Worm (Caenorhabditis elegans) whole organism, L4 larva: ENCODE data around the gene F54F2.7.

Experiments
- F10B5.3 ChIP-seq: sonication (generic microtip); optimal IDR thresholded peaks from 2 replicates; lab custom pipeline; 2016; ENCODE audit warnings: mild to moderate bottlenecking, missing genetic modification characterization, missing compliant biosample characterization
- F37D6.2 ChIP-seq: sonication (generic microtip); optimal IDR thresholded peaks from 2 replicates; lab custom pipeline; 2016; ENCODE audit warnings: mild to moderate bottlenecking, missing genetic modification characterization, missing compliant biosample characterization
- F49E8.2 ChIP-seq: sonication (generic microtip); optimal IDR thresholded peaks from 2 replicates; lab custom pipeline; 2016; ENCODE audit warnings: missing compliant biosample characterization, mild to moderate bottlenecking, missing genetic modification characterization, borderline replicate concordance
- R02D3.7 ChIP-seq: fragments of 150-350 bp; sonication (generic microtip); optimal IDR thresholded peaks from 3 replicates; lab custom pipeline; 2014; ENCODE audit warnings: missing biosample characterization, missing genetic modification characterization
- T20F7.1 ChIP-seq: fragments of 200-800 bp; sonication (Bioruptor generic); optimal IDR thresholded peaks from 2 replicates; lab custom pipeline; 2018; ENCODE audit warnings: mild to moderate bottlenecking, missing genetic modification characterization, missing compliant biosample characterization
- T26A8.4 ChIP-seq: fragments of 200-800 bp; sonication (Bioruptor generic); IDR thresholded peaks from 2 replicates; pipeline ENCODE4 v1.3.6; 2022; ENCODE audit warnings: missing genetic modification characterization, missing compliant biosample characterization
- Y105C5A.15 ChIP-seq: fragments of 200-800 bp; sonication (Bioruptor generic); IDR thresholded peaks from 2 replicates; pipeline ENCODE4 v1.3.6; 2022; ENCODE audit warnings: missing genetic modification characterization, missing compliant biosample characterization
- Y48G9A.11 ChIP-seq: fragments of 200-800 bp; sonication (Bioruptor generic); IDR thresholded peaks from 2 replicates; pipeline ENCODE4 v1.3.6; 2022; ENCODE audit warnings: missing genetic modification reagents, missing genetic modification characterization, missing compliant biosample characterization
- Y5F2A.4 ChIP-seq: fragments of 200-800 bp; sonication (Bioruptor generic); optimal IDR thresholded peaks from 2 replicates; lab custom pipeline; 2018; ENCODE audit warnings: mild to moderate bottlenecking, missing genetic modification characterization, missing compliant biosample characterization
- ZK337.2 ChIP-seq: fragments of 200-800 bp; sonication (Bioruptor generic); IDR thresholded peaks from 2 replicates; pipeline ENCODE4 v1.3.6; 2022; ENCODE audit warnings: missing genetic modification reagents, missing genetic modification characterization, missing compliant biosample characterization
- ZK546.5 ChIP-seq, 2 experiments: sonication (generic microtip); optimal IDR thresholded peaks; 2 replicates each; lab custom pipeline; 2017; ENCODE audit warnings: missing biosample characterization in 2 of 2, missing genetic modification characterization in 2 of 2
- aly-2 ChIP-seq: sonication (generic microtip); optimal IDR thresholded peaks from 2 replicates; lab custom pipeline; 2018; ENCODE audit warnings: missing biosample characterization, missing genetic modification characterization
- arid-1 ChIP-seq: fragments of 200-800 bp; sonication (Bioruptor generic); conservative IDR thresholded peaks from 2 replicates; pipeline ENCODE4 v1.3.6; 2022; ENCODE audit warnings: missing genetic modification reagents, missing genetic modification characterization, missing compliant biosample characterization
- ceh-20 ChIP-seq: fragments of 200-800 bp; sonication (Bioruptor generic); IDR thresholded peaks from 2 replicates; pipeline ENCODE4 v1.3.6; 2022; ENCODE audit warnings: missing genetic modification reagents, missing genetic modification characterization, missing compliant biosample characterization
- ceh-32 ChIP-seq: sonication (generic microtip); optimal IDR thresholded peaks from 2 replicates; lab custom pipeline; 2016; ENCODE audit warnings: mild to moderate bottlenecking, missing genetic modification characterization, missing compliant biosample characterization; ENCODE audit not compliant: poor library complexity
- ceh-44 ChIP-seq: fragments of 200-800 bp; sonication (Bioruptor generic); IDR thresholded peaks from 2 replicates; pipeline ENCODE4 v1.3.6; 2022; ENCODE audit warnings: missing genetic modification reagents, missing genetic modification characterization, missing compliant biosample characterization
- ceh-62 ChIP-seq: sonication (generic microtip); optimal IDR thresholded peaks from 2 replicates; lab custom pipeline; 2017; ENCODE audit warnings: missing biosample characterization, missing genetic modification characterization
- cey-2 ChIP-seq: sonication (generic microtip); optimal IDR thresholded peaks from 3 replicates; lab custom pipeline; 2017; ENCODE audit warnings: missing genetic modification characterization, mild to moderate bottlenecking, missing compliant biosample characterization, antibody characterized with exemption, borderline replicate concordance; ENCODE audit not compliant: insufficient read depth
- daf-12 ChIP-seq: fragments of 150-350 bp; optimal IDR thresholded peaks from 2 replicates; lab custom pipeline; 2014; ENCODE audit warnings: missing biosample characterization, missing genetic modification reagents, missing genetic modification characterization
- daf-16 ChIP-seq, 3 experiments: sonication (generic microtip); optimal IDR thresholded peaks; 2 replicates each; lab custom pipeline; 2016 to 2017; ENCODE audit warnings: missing genetic modification characterization in 3 of 3, missing genetic modification reagents in 3 of 3, mild to moderate bottlenecking in 2 of 3, missing compliant biosample characterization in 2 of 3, missing biosample characterization in 1 of 3, moderate library complexity in 1 of 3
- daf-19 ChIP-seq: fragments of 200-800 bp; sonication (Bioruptor generic); conservative IDR thresholded peaks from 2 replicates; pipeline ENCODE4 v1.3.6; 2022; ENCODE audit warnings: missing genetic modification characterization, missing compliant biosample characterization
- dmd-9 ChIP-seq: fragments of 200-800 bp; sonication (Bioruptor generic); IDR thresholded peaks from 2 replicates; pipeline ENCODE4 v1.3.6; 2022; ENCODE audit warnings: missing genetic modification reagents, missing genetic modification characterization, missing compliant biosample characterization
- dpl-1 ChIP-seq: fragments of 150-350 bp; optimal IDR thresholded peaks from 2 replicates; lab custom pipeline; 2014; ENCODE audit warnings: missing biosample characterization, missing genetic modification reagents, missing genetic modification characterization
- fkh-10 ChIP-seq: fragments of 150-350 bp; optimal IDR thresholded peaks from 2 replicates; lab custom pipeline; 2014; ENCODE audit warnings: missing biosample characterization, missing genetic modification reagents, missing genetic modification characterization
- fos-1 ChIP-seq: fragments of 150-350 bp; optimal IDR thresholded peaks from 2 replicates; lab custom pipeline; 2014; ENCODE audit warnings: missing biosample characterization, missing genetic modification characterization
- hlh-11 ChIP-seq: fragments of 200-800 bp; sonication (Bioruptor generic); optimal IDR thresholded peaks from 2 replicates; lab custom pipeline; 2018; ENCODE audit warnings: mild to moderate bottlenecking, missing genetic modification characterization, missing compliant biosample characterization
- lin-1 ChIP-seq: fragments of 200-800 bp; sonication (Bioruptor generic); IDR thresholded peaks from 2 replicates; pipeline ENCODE4 v1.3.6; 2022; ENCODE audit warnings: missing genetic modification reagents, missing genetic modification characterization, missing compliant biosample characterization
- lin-29 ChIP-seq: fragments of 200-800 bp; sonication (Bioruptor generic); IDR thresholded peaks from 2 replicates; pipeline ENCODE4 v1.3.6; 2022; ENCODE audit warnings: missing genetic modification reagents, missing genetic modification characterization, missing compliant biosample characterization
- lin-38 ChIP-seq: fragments of 200-800 bp; sonication (Bioruptor generic); IDR thresholded peaks from 2 replicates; pipeline ENCODE4 v1.3.6; 2022; ENCODE audit warnings: missing genetic modification reagents, missing genetic modification characterization, missing compliant biosample characterization
- lir-3 ChIP-seq: sonication (generic microtip); optimal IDR thresholded peaks from 2 replicates; lab custom pipeline; 2016; ENCODE audit warnings: mild to moderate bottlenecking, missing genetic modification characterization, missing compliant biosample characterization
- lsy-2 ChIP-seq, 2 experiments: fragments of 150-350 bp in 1 of 2; sonication (generic microtip) in 1 of 2; optimal IDR thresholded peaks; 2 replicates each; lab custom pipeline; 2014 to 2017; ENCODE audit warnings: missing biosample characterization in 2 of 2, missing genetic modification characterization in 2 of 2
- madf-9 ChIP-seq: fragments of 200-800 bp; sonication (Bioruptor generic); conservative IDR thresholded peaks from 2 replicates; pipeline ENCODE4 v1.3.6; 2022; ENCODE audit warnings: missing genetic modification reagents, missing genetic modification characterization, missing compliant biosample characterization
- mdl-1 ChIP-seq, 2 experiments: fragments of 150-350 bp in 1 of 2; sonication (generic microtip) in 1 of 2; optimal IDR thresholded peaks; 2 replicates each; lab custom pipeline; 2014 to 2017; ENCODE audit warnings: missing biosample characterization in 2 of 2, missing genetic modification characterization in 2 of 2
- mep-1 ChIP-seq: fragments of 150-350 bp; sonication (generic microtip); optimal IDR thresholded peaks from 3 replicates; lab custom pipeline; 2014; ENCODE audit warnings: missing biosample characterization, missing genetic modification characterization
- mxl-3 ChIP-seq: fragments of 200-800 bp; sonication (Bioruptor generic); optimal IDR thresholded peaks from 2 replicates; lab custom pipeline; 2018; ENCODE audit warnings: mild to moderate bottlenecking, missing genetic modification characterization, missing compliant biosample characterization
- nhr-102 ChIP-seq: sonication (generic microtip); optimal IDR thresholded peaks from 2 replicates; lab custom pipeline; 2016; ENCODE audit warnings: mild to moderate bottlenecking, missing genetic modification characterization, moderate library complexity, missing compliant biosample characterization
- nhr-111 ChIP-seq: fragments of 200-800 bp; sonication (Bioruptor generic); optimal IDR thresholded peaks from 2 replicates; lab custom pipeline; 2018; ENCODE audit warnings: mild to moderate bottlenecking, missing genetic modification characterization, missing compliant biosample characterization
- nhr-25 ChIP-seq: sonication (generic microtip); optimal IDR thresholded peaks from 2 replicates; lab custom pipeline; 2017; ENCODE audit warnings: missing genetic modification characterization, mild to moderate bottlenecking, missing compliant biosample characterization, antibody characterized with exemption, moderate library complexity, borderline replicate concordance; ENCODE audit not compliant: insufficient read depth
- nhr-28 ChIP-seq: fragments of 150-350 bp; optimal IDR thresholded peaks from 2 replicates; lab custom pipeline; 2014; ENCODE audit warnings: missing biosample characterization, missing genetic modification characterization
- nhr-42 ChIP-seq: fragments of 200-800 bp; sonication (Bioruptor generic); IDR thresholded peaks from 2 replicates; pipeline ENCODE4 v1.3.6; 2022; ENCODE audit warnings: missing genetic modification characterization, missing compliant biosample characterization
- nhr-48 ChIP-seq: sonication (generic microtip); optimal IDR thresholded peaks from 2 replicates; lab custom pipeline; 2016; ENCODE audit warnings: mild to moderate bottlenecking, missing genetic modification characterization, missing compliant biosample characterization
- nhr-6 ChIP-seq: fragments of 150-350 bp; optimal IDR thresholded peaks from 2 replicates; lab custom pipeline; 2014; ENCODE audit warnings: missing biosample characterization, missing genetic modification characterization
- rbr-2 ChIP-seq: sonication (generic microtip); optimal IDR thresholded peaks from 2 replicates; lab custom pipeline; 2016; ENCODE audit warnings: missing genotype, missing genetic modification characterization, missing compliant biosample characterization
- set-16 ChIP-seq: fragments of 200-800 bp; sonication (Bioruptor generic); IDR thresholded peaks from 2 replicates; pipeline ENCODE4 v1.3.6; 2022; ENCODE audit warnings: missing genetic modification reagents, missing genetic modification characterization, missing compliant biosample characterization
- snpc-1.2 ChIP-seq: fragments of 200-800 bp; sonication (Bioruptor generic); IDR thresholded peaks from 2 replicates; pipeline ENCODE4 v1.3.6; 2022; ENCODE audit warnings: missing genetic modification reagents, missing genetic modification characterization, missing compliant biosample characterization
- snpc-4 ChIP-seq: fragments of 150-350 bp; optimal IDR thresholded peaks from 2 replicates; lab custom pipeline; 2014; ENCODE audit warnings: missing biosample characterization, missing genetic modification characterization
- tag-97 ChIP-seq: fragments of 200-800 bp; sonication (Bioruptor generic); IDR thresholded peaks from 2 replicates; pipeline ENCODE4 v1.3.6; 2022; ENCODE audit warnings: missing genetic modification characterization, missing compliant biosample characterization
- tra-1 ChIP-seq: fragments of 200-800 bp; sonication (Bioruptor generic); IDR thresholded peaks from 2 replicates; pipeline ENCODE4 v1.3.6; 2022; ENCODE audit warnings: missing genetic modification reagents, missing genetic modification characterization, missing compliant biosample characterization
- unc-39 ChIP-seq: sonication (generic microtip); optimal IDR thresholded peaks from 2 replicates; lab custom pipeline; 2017; ENCODE audit warnings: missing biosample characterization, missing genetic modification characterization
- zip-2 ChIP-seq: fragments of 150-350 bp; optimal IDR thresholded peaks from 2 replicates; lab custom pipeline; 2014; ENCODE audit warnings: missing biosample characterization, missing genetic modification characterization
- ztf-11 ChIP-seq: fragments of 150-350 bp; optimal IDR thresholded peaks from 2 replicates; lab custom pipeline; 2014; ENCODE audit warnings: missing biosample characterization, missing genetic modification characterization

The F54F2.7 gene

ce11 chrIII:8785426-8785825 lies 21.7 kb downstream of the F54F2.7 start:
- TF ChIP-seq ceh-44 (GFP tag; lab: Robert Waterston, UW), result no peak
- TF ChIP-seq mxl-3 (GFP tag; lab: Kevin White, UChicago), result peak; percentile 47
- TF ChIP-seq ceh-20 (GFP tag; lab: Robert Waterston, UW), result peak; percentile 76; the same call in 1 of the 2 replicates
- TF ChIP-seq aly-2, result no peak
- TF ChIP-seq tag-97 (GFP tag; lab: Robert Waterston, UW), result no peak
- TF ChIP-seq mep-1 (tag; lab: Kevin White, UChicago), result peak; percentile 56
- TF ChIP-seq Y105C5A.15, result no peak
- TF ChIP-seq nhr-111 (GFP tag; lab: Kevin White, UChicago), result no peak
- TF ChIP-seq hlh-11 (tag; lab: Kevin White, UChicago), result peak; percentile 86
- no peak for TF ChIP-seq cey-2 (tag; lab: Kevin White, UChicago)
- TF ChIP-seq dpl-1 (GFP tag; lab: Kevin White, UChicago), result peak; percentile 31
- TF ChIP-seq lin-29, result no peak
- no peak for TF ChIP-seq F37D6.2 (tag; lab: Kevin White, UChicago)
- TF ChIP-seq set-16 (GFP tag; lab: Robert Waterston, UW), result no peak
- peak; percentile 78 for TF ChIP-seq nhr-28 (tag; lab: Kevin White, UChicago)
- TF ChIP-seq dmd-9 (GFP tag; lab: Robert Waterston, UW), result no peak
- TF ChIP-seq daf-16 (GFP tag; optimal IDR thresholded peaks at IDR 0.05; lab: Kevin White, UChicago), result no peak
- no peak for TF ChIP-seq daf-16 (tag; optimal IDR thresholded peaks at IDR 0.05; lab: Kevin White, UChicago)
- no peak for TF ChIP-seq daf-12 (tag; lab: Kevin White, UChicago)
- TF ChIP-seq ZK337.2, result no peak
- TF ChIP-seq nhr-48, result no peak
- no peak for TF ChIP-seq Y48G9A.11 (GFP tag; lab: Robert Waterston, UW)
- no peak for TF ChIP-seq snpc-1.2 (GFP tag; lab: Robert Waterston, UW)
- no peak for TF ChIP-seq madf-9 (GFP tag; lab: Robert Waterston, UW)
- TF ChIP-seq nhr-6 (tag; lab: Kevin White, UChicago), result no peak
- TF ChIP-seq F49E8.2, result no peak
- TF ChIP-seq nhr-25 (tag; lab: Kevin White, UChicago), result no peak
- no peak for TF ChIP-seq T26A8.4
- TF ChIP-seq lin-38, result no peak
- TF ChIP-seq arid-1 (GFP tag; lab: Robert Waterston, UW), result no peak
- no peak for TF ChIP-seq T20F7.1 (GFP tag; lab: Kevin White, UChicago)
- TF ChIP-seq ceh-32 (tag; lab: Kevin White, UChicago), result no peak
- 0 out of 2 replicates have a peak, but pooled peaks have one; percentile 33 for TF ChIP-seq tra-1 (GFP tag; lab: Robert Waterston, UW)
- TF ChIP-seq nhr-102 (tag; lab: Kevin White, UChicago), result no peak
- TF ChIP-seq zip-2 (tag; lab: Kevin White, UChicago), result no peak
- no peak for TF ChIP-seq snpc-4 (tag; lab: Kevin White, UChicago)
- TF ChIP-seq unc-39 (tag; lab: Kevin White, UChicago), result no peak
- no peak for TF ChIP-seq ZK546.5 (tag; optimal IDR thresholded peaks at IDR 0.05; lab: Kevin White, UChicago)
- no peak for TF ChIP-seq Y5F2A.4 (GFP tag; lab: Kevin White, UChicago)
- no peak for TF ChIP-seq daf-19 (GFP tag; lab: Robert Waterston, UW)
- TF ChIP-seq fkh-10 (GFP tag; lab: Kevin White, UChicago), result no peak
- TF ChIP-seq rbr-2 (tag; lab: Kevin White, UChicago), result peak; percentile 38
- TF ChIP-seq nhr-42 (GFP tag; lab: Robert Waterston, UW), result no peak
- TF ChIP-seq R02D3.7 (tag; lab: Kevin White, UChicago), result no peak
- TF ChIP-seq mdl-1 (tag; optimal IDR thresholded peaks at IDR 0.05; lab: Kevin White, UChicago), result peak; percentile 2 to 95
- TF ChIP-seq fos-1 (tag; lab: Kevin White, UChicago), result no peak
- no peak for TF ChIP-seq F10B5.3 (tag; lab: Kevin White, UChicago)
- TF ChIP-seq lsy-2 (tag; optimal IDR thresholded peaks at IDR 0.05; lab: Kevin White, UChicago), result peak in 1 of 2 experiments; percentile 63
- TF ChIP-seq ztf-11 (tag; lab: Kevin White, UChicago), result no peak
- no peak for TF ChIP-seq ceh-62 (tag; lab: Kevin White, UChicago)
- TF ChIP-seq lin-1 (GFP tag; lab: Robert Waterston, UW), result no peak
- TF ChIP-seq lir-3, result no peak
